Fruit fly (Drosophila melanogaster) whole organism, embryonic: Measurements from ENCODE around the gene PRL-1.

Experiments used
- Blimp-1 ChIP-seq: fragments of 200-800 bp; sonication (Bioruptor generic); optimal IDR thresholded peaks from 3 replicates; lab custom pipeline; 2018; ENCODE audit warnings: missing biosample characterization, missing genetic modification characterization, mild to moderate bottlenecking, moderate library complexity, missing genetic modification reagents
- CG10147 ChIP-seq: fragments of 200-800 bp; sonication (Bioruptor generic); optimal IDR thresholded peaks from 2 replicates; lab custom pipeline; 2019; ENCODE audit warnings: missing biosample characterization, mild to moderate bottlenecking, missing genetic modification characterization, moderate library complexity
- CG10209 ChIP-seq: fragments of 200-800 bp; sonication (Bioruptor generic); optimal IDR thresholded peaks from 3 replicates; lab custom pipeline; 2017; ENCODE audit warnings: missing biosample characterization, mild to moderate bottlenecking, missing genetic modification characterization, missing genetic modification reagents
- CG1024 ChIP-seq: fragments of 200-800 bp; sonication (Bioruptor generic); IDR thresholded peaks from 2 replicates; pipeline ENCODE4 v1.3.6; 2022; ENCODE audit warnings: missing biosample characterization, missing genetic modification characterization
- CG10321 ChIP-seq: fragments of 200-800 bp; sonication (Bioruptor generic); IDR thresholded peaks from 2 replicates; pipeline ENCODE4 v1.3.6; 2022; ENCODE audit warnings: missing biosample characterization, missing genetic modification characterization
- CG10366 ChIP-seq: fragments of 200-800 bp; sonication (Bioruptor generic); IDR thresholded peaks from 2 replicates; pipeline ENCODE4 v1.3.6; 2022; ENCODE audit warnings: missing biosample characterization, missing genetic modification characterization
- CG12071 ChIP-seq: fragments of 200-800 bp; sonication (Bioruptor generic); optimal IDR thresholded peaks from 3 replicates; lab custom pipeline; 2018; ENCODE audit warnings: missing biosample characterization, mild to moderate bottlenecking, missing genetic modification characterization
- CG12236 ChIP-seq: fragments of 200-800 bp; sonication (Bioruptor generic); optimal IDR thresholded peaks from 2 replicates; lab custom pipeline; 2016; ENCODE audit warnings: missing biosample characterization, missing genetic modification characterization
- CG13894 ChIP-seq: fragments of 200-800 bp; sonication (Bioruptor generic); optimal IDR thresholded peaks from 3 replicates; lab custom pipeline; 2018; ENCODE audit warnings: missing biosample characterization, mild to moderate bottlenecking, missing genetic modification characterization, moderate library complexity
- CG15269 ChIP-seq: fragments of 200-800 bp; sonication (Bioruptor generic); optimal IDR thresholded peaks from 2 replicates; lab custom pipeline; 2018; ENCODE audit warnings: missing biosample characterization, mild to moderate bottlenecking, missing genetic modification characterization, moderate library complexity
- CG16779 ChIP-seq: fragments of 200-800 bp; sonication (Bioruptor generic); IDR thresholded peaks from 2 replicates; pipeline ENCODE4 v1.3.6; 2022; ENCODE audit warnings: missing biosample characterization, missing genetic modification characterization
- CG17328 ChIP-seq: fragments of 200-800 bp; sonication (Bioruptor generic); IDR thresholded peaks from 2 replicates; pipeline ENCODE4 v1.3.6; 2022; ENCODE audit warnings: missing biosample characterization, missing genetic modification characterization
- CG1792 ChIP-seq: fragments of 200-800 bp; sonication (Bioruptor generic); optimal IDR thresholded peaks from 2 replicates; lab custom pipeline; 2016; ENCODE audit warnings: missing biosample characterization, missing genetic modification characterization
- CG18619 ChIP-seq: fragments of 200-800 bp; sonication (Bioruptor generic); optimal IDR thresholded peaks from 3 replicates; lab custom pipeline; 2017; ENCODE audit warnings: missing biosample characterization, mild to moderate bottlenecking, missing genetic modification characterization
- CG2120 ChIP-seq: fragments of 200-800 bp; sonication (Bioruptor generic); optimal IDR thresholded peaks from 3 replicates; lab custom pipeline; 2016; ENCODE audit warnings: missing biosample characterization, missing genetic modification characterization
- CG31224 ChIP-seq: fragments of 200-800 bp; sonication (Bioruptor generic); IDR thresholded peaks from 2 replicates; pipeline ENCODE4 v1.3.6; 2022; ENCODE audit warnings: missing biosample characterization, missing genetic modification characterization
- CG32767 ChIP-seq: fragments of 200-800 bp; sonication (Bioruptor generic); IDR thresholded peaks from 2 replicates; pipeline ENCODE4 v1.3.6; 2022; ENCODE audit warnings: missing biosample characterization, missing genetic modification characterization
- CG3281 ChIP-seq: fragments of 200-800 bp; sonication (Bioruptor generic); optimal IDR thresholded peaks from 3 replicates; lab custom pipeline; 2017; ENCODE audit warnings: missing biosample characterization, mild to moderate bottlenecking, missing genetic modification characterization
- CG3407 ChIP-seq: fragments of 200-800 bp; sonication (Bioruptor generic); optimal IDR thresholded peaks from 2 replicates; lab custom pipeline; 2018; ENCODE audit warnings: missing biosample characterization, mild to moderate bottlenecking, missing genetic modification characterization
- CG3847 ChIP-seq: fragments of 200-800 bp; sonication (Bioruptor generic); IDR thresholded peaks from 2 replicates; pipeline ENCODE4 v1.3.6; 2022; ENCODE audit warnings: missing biosample characterization, missing genetic modification characterization
- CG4360 ChIP-seq: fragments of 200-800 bp; sonication (Bioruptor generic); IDR thresholded peaks from 2 replicates; pipeline ENCODE4 v1.3.6; 2022; ENCODE audit warnings: missing biosample characterization, missing genetic modification characterization
- CG7928 ChIP-seq: fragments of 200-800 bp; sonication (Bioruptor generic); optimal IDR thresholded peaks from 2 replicates; lab custom pipeline; 2017; ENCODE audit warnings: missing biosample characterization, mild to moderate bottlenecking, missing genetic modification characterization
- CG7987 ChIP-seq: fragments of 200-800 bp; sonication (Bioruptor generic); optimal IDR thresholded peaks from 2 replicates; lab custom pipeline; 2018; ENCODE audit warnings: missing biosample characterization, mild to moderate bottlenecking, missing genetic modification characterization, moderate library complexity
- CG8290 ChIP-seq, 3 experiments: fragments of 200-800 bp; sonication (Bioruptor generic); optimal IDR thresholded peaks; 2 replicates each; lab custom pipeline; 2016 to 2019; ENCODE audit warnings: missing biosample characterization in 3 of 3, missing genetic modification characterization in 3 of 3, mild to moderate bottlenecking in 2 of 3, moderate library complexity in 1 of 3
- MBD-R2 ChIP-seq: fragments of 200-800 bp; sonication (Bioruptor generic); IDR thresholded peaks from 2 replicates; pipeline ENCODE4 v1.3.6; 2022; ENCODE audit warnings: missing biosample characterization, missing genetic modification characterization
- MTF-1 ChIP-seq: fragments of 200-800 bp; sonication (Bioruptor generic); optimal IDR thresholded peaks from 2 replicates; lab custom pipeline; 2018; ENCODE audit warnings: missing biosample characterization, mild to moderate bottlenecking, missing genetic modification characterization, borderline replicate concordance
- Max ChIP-seq: fragments of 200-800 bp; sonication (Bioruptor generic); optimal IDR thresholded peaks from 2 replicates; lab custom pipeline; 2016; ENCODE audit warnings: missing biosample characterization, mild to moderate bottlenecking, missing genetic modification characterization
- NC2α ChIP-seq: fragments of 200-800 bp; sonication (Bioruptor generic); optimal IDR thresholded peaks from 2 replicates; lab custom pipeline; 2016; ENCODE audit warnings: missing biosample characterization, missing genetic modification characterization
- Pdp1 ChIP-seq, 2 experiments: fragments of 200-800 bp; sonication (Bioruptor generic); optimal IDR thresholded peaks; 3 replicates each; lab custom pipeline; 2016; ENCODE audit warnings: missing biosample characterization in 2 of 2, missing genetic modification characterization in 2 of 2, mild to moderate bottlenecking in 1 of 2, moderate library complexity in 1 of 2
- Ssrp ChIP-seq: fragments of 200-800 bp; sonication (Bioruptor generic); optimal IDR thresholded peaks from 2 replicates; lab custom pipeline; 2018; ENCODE audit warnings: missing biosample characterization, mild to moderate bottlenecking, missing genetic modification characterization, moderate library complexity
- Xbp1 ChIP-seq: fragments of 200-800 bp; sonication (Bioruptor generic); optimal IDR thresholded peaks from 3 replicates; lab custom pipeline; 2016; ENCODE audit warnings: missing biosample characterization, mild to moderate bottlenecking, missing genetic modification characterization
- al ChIP-seq: fragments of 200-800 bp; sonication (Bioruptor generic); IDR thresholded peaks from 2 replicates; pipeline ENCODE4 v1.3.6; 2022; ENCODE audit warnings: missing biosample characterization, missing genetic modification characterization
- ato ChIP-seq: fragments of 200-800 bp; sonication (Bioruptor generic); IDR thresholded peaks from 2 replicates; pipeline ENCODE4 v1.3.6; 2022; ENCODE audit warnings: missing biosample characterization, missing genetic modification characterization; ENCODE audit not compliant: partially characterized antibody
- crol ChIP-seq: fragments of 200-800 bp; sonication (Bioruptor generic); IDR thresholded peaks from 2 replicates; pipeline ENCODE4 v1.3.6; 2022; ENCODE audit warnings: missing biosample characterization, missing genetic modification characterization
- ems ChIP-seq: fragments of 200-800 bp; sonication (Bioruptor generic); optimal IDR thresholded peaks from 3 replicates; lab custom pipeline; 2016; ENCODE audit warnings: missing biosample characterization, missing genetic modification characterization
- en ChIP-seq: fragments of 200-800 bp; sonication (Bioruptor generic); optimal IDR thresholded peaks from 2 replicates; lab custom pipeline; 2016; ENCODE audit warnings: missing biosample characterization, missing genetic modification characterization
- esg ChIP-seq: fragments of 200-800 bp; sonication (Bioruptor generic); conservative IDR thresholded peaks from 2 replicates; pipeline ENCODE4 v1.3.6; 2022; ENCODE audit warnings: missing biosample characterization, missing genetic modification characterization
- grn ChIP-seq: fragments of 200-800 bp; sonication (Bioruptor generic); optimal IDR thresholded peaks from 3 replicates; lab custom pipeline; 2017; ENCODE audit warnings: missing biosample characterization, missing genetic modification characterization
- hkb ChIP-seq, 2 experiments: fragments of 200-800 bp in 1 of 2; fragments of >200 bp in 1 of 2; sonication (Bioruptor generic) in 1 of 2; IDR thresholded peaks in 1 of 2; optimal IDR thresholded peaks in 1 of 2; 2 replicates each; pipeline versions ENCODE4 v1.3.6 to Lab custom; 2017 to 2022; ENCODE audit warnings: missing biosample characterization in 1 of 2, missing genetic modification characterization in 1 of 2
- lbe ChIP-seq: fragments of 200-800 bp; sonication (Bioruptor generic); optimal IDR thresholded peaks from 2 replicates; lab custom pipeline; 2016; ENCODE audit warnings: missing biosample characterization, mild to moderate bottlenecking, missing genetic modification characterization
- lola ChIP-seq, 3 experiments: fragments of >200 bp in 2 of 3; fragments of 200-800 bp in 1 of 3; sonication (Bioruptor generic) in 1 of 3; optimal IDR thresholded peaks; 2 replicates each; lab custom pipeline; 2017 to 2019; ENCODE audit warnings: missing biosample characterization in 3 of 3, missing genetic modification characterization in 3 of 3, mild to moderate bottlenecking in 1 of 3, moderate library complexity in 1 of 3
- lov ChIP-seq, 2 experiments: fragments of 200-800 bp in 1 of 2; fragments of >200 bp in 1 of 2; sonication (Bioruptor generic) in 1 of 2; IDR thresholded peaks in 1 of 2; optimal IDR thresholded peaks in 1 of 2; 2 replicates in 1 of 2; 3 replicates in 1 of 2; pipeline versions ENCODE4 v1.3.6 to Lab custom; 2017 to 2022; ENCODE audit warnings: missing biosample characterization in 1 of 2, missing genetic modification characterization in 1 of 2
- nom ChIP-seq: fragments of 200-800 bp; sonication (Bioruptor generic); optimal IDR thresholded peaks from 2 replicates; lab custom pipeline; 2017; ENCODE audit warnings: missing biosample characterization, missing genetic modification characterization, mild to moderate bottlenecking, moderate library complexity, missing genetic modification reagents
- onecut ChIP-seq: fragments of 200-800 bp; sonication (Bioruptor generic); IDR thresholded peaks from 2 replicates; pipeline ENCODE4 v1.3.6; 2022; ENCODE audit warnings: missing biosample characterization, missing genetic modification characterization
- pfk ChIP-seq: fragments of 200-800 bp; sonication (Bioruptor generic); optimal IDR thresholded peaks from 2 replicates; lab custom pipeline; 2018; ENCODE audit warnings: missing biosample characterization, mild to moderate bottlenecking, missing genetic modification characterization, moderate library complexity
- sd ChIP-seq: fragments of 200-800 bp; sonication (Bioruptor generic); optimal IDR thresholded peaks from 3 replicates; lab custom pipeline; 2018; ENCODE audit warnings: missing biosample characterization, mild to moderate bottlenecking, missing genetic modification characterization, moderate library complexity
- sim ChIP-seq: fragments of 200-800 bp; sonication (Bioruptor generic); IDR thresholded peaks from 2 replicates; pipeline ENCODE4 v1.3.6; 2022; ENCODE audit warnings: missing biosample characterization, missing genetic modification characterization
- sob ChIP-seq: fragments of 200-800 bp; sonication (Bioruptor generic); IDR thresholded peaks from 2 replicates; pipeline ENCODE4 v1.3.6; 2022; ENCODE audit warnings: missing biosample characterization, missing genetic modification characterization

PRL-1 gene

DNA sequence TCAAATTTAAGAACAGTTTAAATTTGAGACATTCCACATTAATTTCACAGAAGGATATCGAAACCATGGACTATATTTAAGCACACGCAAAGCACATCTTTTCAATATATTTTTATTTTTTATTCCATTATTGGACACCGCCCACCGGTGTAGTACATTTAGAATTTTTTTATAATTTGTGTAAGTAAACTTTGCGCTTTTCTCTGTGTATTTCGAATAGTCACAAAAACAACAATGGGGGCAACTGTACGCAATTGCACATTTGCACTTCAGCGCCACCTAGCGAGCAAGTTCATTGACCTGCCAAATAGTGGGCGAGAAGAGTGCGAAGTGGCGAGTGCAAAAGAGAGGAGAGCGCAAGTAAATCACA, 18.4 kb upstream of the PRL-1 start (continued):
- TF ChIP-seq Xbp1 (GFP tag; lab: Kevin White, UChicago) (peak; percentile 32), Pdp1 (GFP tag; optimal IDR thresholded peaks at IDR 0.05; lab: Kevin White, UChicago) (peak in 1 of 2 experiments; percentile 24), Blimp-1 (GFP tag; lab: Kevin White, UChicago) (peak; percentile 52), crol (0 out of 2 replicates have a peak, but pooled peaks have one; percentile 36), CG12071 (GFP tag; lab: Kevin White, UChicago) (peak; percentile 45), CG12236 (GFP tag; lab: Kevin White, UChicago) (no peak), MTF-1 (GFP tag; lab: Kevin White, UChicago) (no peak), esg (no peak), CG4360 (GFP tag; lab: Robert Waterston, UW) (peak; percentile 33; the same call in 1 of the 2 replicates), lov (optimal IDR thresholded peaks at IDR 0.05; lab: Kevin White, UChicago) (no peak), lov (GFP tag; IDR thresholded peaks at IDR 0.05; lab: Robert Waterston, UW) (no peak), CG15269 (tag; lab: Kevin White, UChicago) (peak; percentile 59), nom (no peak), CG1792 (GFP tag; lab: Kevin White, UChicago) (no peak), en (GFP tag; lab: Kevin White, UChicago) (no peak), lbe (GFP tag; lab: Kevin White, UChicago) (no peak), CG3281 (GFP tag; lab: Kevin White, UChicago) (peak; percentile 76), NC2α (GFP tag; lab: Kevin White, UChicago) (no peak), lola (GFP tag; optimal IDR thresholded peaks at IDR 0.05; lab: Kevin White, UChicago) (peak in 1 of 3 experiments; percentile 28)

DNA sequence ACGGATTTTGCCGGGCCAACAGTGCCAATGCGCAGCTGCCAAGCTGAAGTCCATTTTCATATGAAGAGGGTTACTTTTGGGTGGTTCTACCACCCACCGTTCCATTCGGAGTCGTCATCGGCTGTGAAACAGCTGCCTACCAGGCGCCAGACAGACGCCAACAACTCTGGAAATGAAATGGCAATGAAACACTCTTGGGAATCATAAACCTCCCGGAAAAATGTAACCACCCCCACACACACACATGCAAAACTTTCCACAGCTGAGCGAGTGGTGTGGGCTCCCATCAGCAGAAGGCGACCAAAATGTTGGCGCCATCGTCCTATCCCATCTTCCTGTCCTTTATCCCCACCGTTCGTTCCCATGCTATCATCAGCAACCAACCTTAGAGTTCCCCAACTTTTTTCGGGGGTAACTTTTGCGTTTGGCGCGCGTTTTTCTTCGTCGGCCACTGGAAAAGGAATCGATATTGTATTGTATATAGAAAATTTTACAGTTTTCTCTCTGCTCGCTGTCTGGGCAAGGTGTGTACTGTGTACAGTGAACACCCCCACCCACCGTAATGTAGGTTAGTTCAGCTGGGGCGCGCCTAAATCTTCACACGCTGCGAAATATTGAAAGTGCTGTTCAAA, 17.9 kb upstream of the PRL-1 start:
- TF ChIP-seq CG31224 (GFP tag; lab: Robert Waterston, UW) (peak; percentile 98), CG17328 (no peak), CG10147 (GFP tag; lab: Kevin White, UChicago) (no peak), CG2120 (GFP tag; lab: Kevin White, UChicago) (no peak), CG32767 (peak; percentile 8; the same call in 1 of the 2 replicates), CG18619 (GFP tag; lab: Kevin White, UChicago) (no peak), CG3407 (GFP tag; lab: Kevin White, UChicago) (no peak), ems (GFP tag; lab: Kevin White, UChicago) (no peak), CG3847 (GFP tag; lab: Robert Waterston, UW) (no peak), sob (GFP tag; lab: Robert Waterston, UW) (no peak), al (GFP tag; lab: Robert Waterston, UW) (no peak), Ssrp (tag; lab: Kevin White, UChicago) (no peak), CG10209 (GFP tag; lab: Kevin White, UChicago) (no peak), grn (GFP tag; lab: Kevin White, UChicago) (no peak), CG8290 (GFP tag; optimal IDR thresholded peaks at IDR 0.05; lab: Kevin White, UChicago) (no peak), CG8290 (tag; optimal IDR thresholded peaks at IDR 0.05; lab: Kevin White, UChicago) (no peak), hkb (optimal IDR thresholded peaks at IDR 0.05; lab: Kevin White, UChicago) (no peak), hkb (GFP tag; IDR thresholded peaks at IDR 0.05; lab: Robert Waterston, UW) (no peak), CG1024 (GFP tag; lab: Robert Waterston, UW) (no peak), CG10366 (GFP tag; lab: Robert Waterston, UW) (no peak), pfk (GFP tag; lab: Kevin White, UChicago) (peak; percentile 98), sim (no peak), Max (GFP tag; lab: Kevin White, UChicago) (no peak), CG7987 (GFP tag; lab: Kevin White, UChicago) (no peak), CG16779 (GFP tag; lab: Robert Waterston, UW) (no peak), MBD-R2 (no peak), CG13894 (tag; lab: Kevin White, UChicago) (peak; percentile 48), CG10321 (no peak), ato (GFP tag; lab: Robert Waterston, UW) (no peak), sd (no peak), CG7928 (GFP tag; lab: Kevin White, UChicago) (no peak), onecut (GFP tag; lab: Robert Waterston, UW) (peak; percentile 94)
